Fruit fly (Drosophila melanogaster) whole organism, prepupa: ENCODE measurements around the gene CG43732.

Experiments used
- CG11902 ChIP-seq: fragments of 200-800 bp; sonication (Bioruptor generic); optimal IDR thresholded peaks from 3 replicates; lab custom pipeline; 2016; ENCODE audit warnings: missing biosample characterization, missing genetic modification characterization
- CG1621 ChIP-seq: fragments of 200-800 bp; sonication (Bioruptor generic); optimal IDR thresholded peaks from 3 replicates; lab custom pipeline; 2018; ENCODE audit warnings: missing biosample characterization, mild to moderate bottlenecking, missing genetic modification characterization
- CG6792 ChIP-seq: fragments of 200-800 bp; sonication (Bioruptor generic); optimal IDR thresholded peaks from 3 replicates; lab custom pipeline; 2016; ENCODE audit warnings: missing biosample characterization, missing genetic modification characterization
- Eip75B ChIP-seq: fragments of 200-800 bp; sonication (Bioruptor generic); optimal IDR thresholded peaks from 3 replicates; lab custom pipeline; 2016; ENCODE audit warnings: missing biosample characterization, missing genetic modification characterization
- Ets96B ChIP-seq: fragments of 200-800 bp; optimal IDR thresholded peaks from 2 replicates; lab custom pipeline; 2019; ENCODE audit warnings: missing biosample characterization, mild to moderate bottlenecking, missing genetic modification characterization, moderate library complexity
- salr ChIP-seq, 2 experiments: fragments of 200-800 bp; sonication (Bioruptor generic); optimal IDR thresholded peaks; 3 replicates each; lab custom pipeline; 2016 to 2018; ENCODE audit warnings: missing biosample characterization in 2 of 2, missing genetic modification characterization in 2 of 2, mild to moderate bottlenecking in 1 of 2
- svp ChIP-seq: fragments of 200-800 bp; sonication (Bioruptor generic); peaks from one replicate; lab custom pipeline; 2016; ENCODE audit warnings: missing biosample characterization, missing genetic modification characterization

DNA sequence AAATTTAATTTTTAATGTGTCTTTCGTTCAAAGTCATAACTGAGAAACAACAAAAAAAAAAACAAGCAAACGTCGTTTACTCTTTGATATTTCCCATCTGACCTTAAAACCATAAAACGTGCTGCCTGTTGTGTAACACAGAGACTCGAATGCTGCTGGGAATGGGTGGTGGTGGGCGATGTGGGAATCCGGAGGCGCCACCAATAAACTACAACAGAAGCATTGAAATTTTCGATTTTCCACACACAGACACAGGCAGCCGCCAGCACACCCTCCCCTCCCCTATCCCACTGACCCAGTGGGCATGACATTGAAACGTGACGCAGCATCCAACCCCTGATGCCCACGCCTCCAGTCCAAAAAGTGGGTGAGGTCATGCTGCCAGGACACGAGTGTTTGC lies 39.7 kb upstream of the CG43732 start:
- TF ChIP-seq CG1621 (tag; lab: Kevin White, UChicago) (no peak), Ets96B (tag; lab: Kevin White, UChicago) (no peak), svp (GFP tag; lab: Kevin White, UChicago) (no peak), CG6792 (GFP tag; lab: Kevin White, UChicago) (no peak), Eip75B (GFP tag; lab: Kevin White, UChicago) (no peak), CG11902 (GFP tag; lab: Kevin White, UChicago) (no peak), salr (GFP tag; optimal IDR thresholded peaks at IDR 0.05; lab: Kevin White, UChicago) (no peak)
